Fruit fly (Drosophila melanogaster): ENCODE data around the gene Top2.

DNA sequence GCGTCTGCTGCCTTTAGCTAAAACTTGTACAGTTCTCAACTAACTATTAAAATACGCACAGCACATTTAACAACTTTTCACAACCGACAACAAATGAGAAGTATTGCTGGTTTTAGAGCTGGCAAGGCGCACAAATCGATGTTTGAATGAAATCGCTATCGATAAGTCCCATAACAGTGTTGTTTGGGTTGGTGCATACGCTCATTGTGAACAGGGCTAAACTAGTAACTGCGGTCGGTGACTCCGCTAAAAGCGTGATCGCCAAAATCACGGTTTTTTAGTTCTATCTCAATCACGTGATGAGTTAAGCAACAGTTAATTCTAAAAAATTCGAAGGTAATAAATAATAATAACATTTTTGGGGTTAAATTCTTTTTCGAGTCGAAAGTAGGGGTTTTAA lies at the start of gene Top2:
- TF ChIP-seq EcR (GFP tag; optimal IDR thresholded peaks at IDR 0.05) = no peak
- no peak for TF ChIP-seq gl (tag; optimal IDR thresholded peaks at IDR 0.05)
- no peak for TF ChIP-seq CG12605 (GFP tag; IDR thresholded peaks at IDR 0.05)
- peak; percentile 17 for TF ChIP-seq CG8159 (tag; optimal IDR thresholded peaks at IDR 0.05)
- no peak for TF ChIP-seq CG15710 (tag; optimal IDR thresholded peaks at IDR 0.05)
- TF ChIP-seq CG17806 (tag; optimal IDR thresholded peaks at IDR 0.05) = no peak
- no peak for TF ChIP-seq fd96Ca (GFP tag; IDR thresholded peaks at IDR 0.05)
- peak; percentile 7; the same call in 1 of the 3 replicates for TF ChIP-seq CG4496 (GFP tag; IDR thresholded peaks at IDR 0.05)
- TF ChIP-seq CG14655 (GFP tag; optimal IDR thresholded peaks at IDR 0.05) = no peak
- no peak for TF ChIP-seq rn (GFP tag; IDR thresholded peaks at IDR 0.05)
- no peak for TF ChIP-seq Pif1A (GFP tag; optimal IDR thresholded peaks at IDR 0.05)
- TF ChIP-seq Pif1B (GFP tag; optimal IDR thresholded peaks at IDR 0.05) = no peak
- TF ChIP-seq CG10348 (GFP tag; IDR thresholded peaks at IDR 0.05) = no peak
- no peak for TF ChIP-seq CG8301 (tag; optimal IDR thresholded peaks at IDR 0.05)

All from whole organism, pupa.